Worm (Caenorhabditis elegans): ENCODE data around the gene F01G10.9.
A peak's percentile ranks its signal among the peaks of the same experiment; 100 is the strongest.

DNA sequence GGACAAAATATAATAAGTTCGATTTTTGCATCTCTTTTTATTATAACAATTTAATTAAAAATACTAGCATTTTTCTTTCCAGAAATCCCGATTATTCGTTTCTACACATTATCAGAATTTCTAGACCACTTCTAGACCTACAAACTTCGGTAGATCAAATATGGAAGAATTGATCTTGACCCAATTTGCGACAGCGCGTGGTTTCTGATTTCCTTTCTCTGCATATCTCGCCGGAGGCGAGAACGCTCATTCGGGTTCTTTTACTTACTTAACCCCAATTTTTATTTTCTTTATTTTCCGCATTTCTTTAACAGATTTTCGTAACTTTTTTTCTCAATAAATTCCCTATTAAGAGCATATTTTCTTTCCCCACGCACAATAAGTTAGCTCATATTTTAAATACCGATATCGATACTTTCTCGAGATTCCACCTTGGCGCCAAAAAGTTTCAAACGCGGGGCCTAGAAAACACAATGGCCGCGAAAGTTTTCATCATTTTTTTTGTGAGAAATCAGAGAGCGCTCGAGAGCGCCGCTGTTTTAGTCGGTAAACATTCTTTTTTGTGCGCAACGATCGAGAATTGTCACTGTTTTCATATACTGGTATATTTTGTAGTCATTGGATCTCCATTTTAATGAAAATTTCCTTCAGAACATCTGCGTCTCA is 16.9 kb downstream of the F01G10.9 start:
- TF ChIP-seq fos-1 (tag; optimal IDR thresholded peaks at IDR 0.05) (no peak), skn-1 (tag; optimal IDR thresholded peaks at IDR 0.05) (no peak), ztf-11 (tag; optimal IDR thresholded peaks at IDR 0.05) (no peak), zag-1 (tag; optimal IDR thresholded peaks at IDR 0.05) (no peak), fkh-2 (tag; optimal IDR thresholded peaks at IDR 0.05) (no peak), lin-15B (tag; optimal IDR thresholded peaks at IDR 0.05) (peak; percentile 38), fkh-10 (GFP tag; optimal IDR thresholded peaks at IDR 0.05) (no peak)
